Worm (Caenorhabditis elegans): ENCODE measurements around the gene F59C12.3.

DNA sequence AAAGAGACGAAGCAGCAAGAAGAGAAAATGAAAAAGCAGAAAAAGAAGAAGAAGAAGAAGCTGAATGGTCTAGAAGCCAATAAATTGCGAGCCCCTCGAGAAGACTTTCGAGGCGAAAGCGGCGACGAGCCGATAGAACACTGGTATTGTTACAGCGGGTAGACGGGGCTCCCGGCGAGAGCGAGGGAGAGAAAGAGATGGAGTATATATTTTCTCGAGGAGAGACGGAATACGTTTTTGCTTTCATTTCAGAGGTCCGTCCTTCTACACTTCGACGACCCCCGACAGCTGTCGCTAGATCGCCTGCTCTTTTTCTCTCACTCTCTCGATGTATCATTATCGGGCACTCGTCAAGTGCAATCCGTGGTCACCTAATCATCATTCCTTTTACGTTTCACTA is 46.0 kb upstream of the F59C12.3 start:
- no peak for TF ChIP-seq aly-1 (tag; optimal IDR thresholded peaks at IDR 0.05)
- TF ChIP-seq tbx-37 (GFP tag; conservative IDR thresholded peaks at IDR 0.05), result no peak
- TF ChIP-seq flt-1 (GFP tag; IDR thresholded peaks at IDR 0.05), result no peak
- no peak for TF ChIP-seq ama-1 (optimal IDR thresholded peaks at IDR 0.05)
- no peak for TF ChIP-seq ceh-13 (GFP tag; optimal IDR thresholded peaks at IDR 0.05)
- TF ChIP-seq ceh-36 (tag; optimal IDR thresholded peaks at IDR 0.05), result no peak
- no peak for TF ChIP-seq pes-1 (GFP tag; IDR thresholded peaks at IDR 0.05)
- no peak for TF ChIP-seq hmbx-1 (tag; optimal IDR thresholded peaks at IDR 0.05)
- TF ChIP-seq hnd-1 (tag; optimal IDR thresholded peaks at IDR 0.05), result no peak
- no peak for TF ChIP-seq tbx-11 (GFP tag; IDR thresholded peaks at IDR 0.05)
- no peak for TF ChIP-seq hmg-4 (GFP tag; optimal IDR thresholded peaks at IDR 0.05)
- TF ChIP-seq tra-4 (tag; optimal IDR thresholded peaks at IDR 0.05), result no peak

All from whole organism, early embryonic.